Fruit fly (Drosophila melanogaster) whole organism, wandering third instar larva: ENCODE results near the gene Inx5.
A peak's percentile ranks its signal among the peaks of the same experiment; 100 is the strongest.

Experiments
- Abd-B ChIP-seq: fragments of >200 bp; optimal IDR thresholded peaks from 2 replicates; lab custom pipeline; 2017; ENCODE audit warnings: missing biosample characterization, missing genetic modification characterization
- CG32264 ChIP-seq: fragments of 200-800 bp; sonication (Bioruptor generic); optimal IDR thresholded peaks from 2 replicates; lab custom pipeline; 2016; ENCODE audit warnings: missing biosample characterization, missing genetic modification characterization
- CG9705 ChIP-seq: fragments of 200-800 bp; sonication (Bioruptor generic); optimal IDR thresholded peaks from 2 replicates; lab custom pipeline; 2018; ENCODE audit warnings: missing biosample characterization, mild to moderate bottlenecking, missing genetic modification characterization
- CrebA ChIP-seq: fragments of 200-800 bp; sonication (Bioruptor generic); optimal IDR thresholded peaks from 2 replicates; lab custom pipeline; 2016; ENCODE audit warnings: missing biosample characterization, mild to moderate bottlenecking, missing genetic modification characterization, borderline replicate concordance
- Dfd ChIP-seq: fragments of >200 bp; optimal IDR thresholded peaks from 2 replicates; lab custom pipeline; 2017; ENCODE audit warnings: missing biosample characterization, missing genetic modification characterization
- Dif ChIP-seq: fragments of 200-275, 200-300 bp; sonication (Bioruptor generic); optimal IDR thresholded peaks from 2 replicates; lab custom pipeline; 2018; ENCODE audit warnings: missing biosample characterization, missing genetic modification characterization; ENCODE audit not compliant: partially characterized antibody
- GATAd ChIP-seq: sonication (Bioruptor generic); optimal IDR thresholded peaks from 2 replicates; lab custom pipeline; 2016; ENCODE audit warnings: missing biosample characterization, missing genetic modification characterization
- HLH106 ChIP-seq: fragments of 200-800 bp; optimal IDR thresholded peaks from 3 replicates; lab custom pipeline; 2019; ENCODE audit warnings: missing biosample characterization, mild to moderate bottlenecking, missing genetic modification characterization, moderate library complexity
- Hnf4 ChIP-seq: fragments of 200-800 bp; sonication (Bioruptor generic); optimal IDR thresholded peaks from 2 replicates; lab custom pipeline; 2016; ENCODE audit warnings: missing biosample characterization, mild to moderate bottlenecking, missing genetic modification characterization
- Hr78 ChIP-seq: fragments of >200 bp; optimal IDR thresholded peaks from 2 replicates; lab custom pipeline; 2017; ENCODE audit warnings: missing biosample characterization, missing genetic modification characterization
- Hr83 ChIP-seq: fragments of 200-300 bp; sonication (Bioruptor generic); optimal IDR thresholded peaks from 2 replicates; lab custom pipeline; 2016; ENCODE audit warnings: missing biosample characterization, mild to moderate bottlenecking, missing genetic modification characterization, moderate library complexity; ENCODE audit not compliant: poor library complexity, severe bottlenecking
- Jra ChIP-seq: sonication (Bioruptor generic); optimal IDR thresholded peaks from 2 replicates; lab custom pipeline; 2016; ENCODE audit warnings: missing biosample characterization, missing genetic modification characterization
- Mio ChIP-seq: sonication (Bioruptor generic); optimal IDR thresholded peaks from 2 replicates; lab custom pipeline; 2016; ENCODE audit warnings: missing biosample characterization, missing genetic modification characterization
- Myc ChIP-seq: fragments of >200 bp; optimal IDR thresholded peaks from 2 replicates; lab custom pipeline; 2017
- N ChIP-seq: fragments of >200 bp; optimal IDR thresholded peaks from 2 replicates; lab custom pipeline; 2018; ENCODE audit warnings: missing biosample characterization, missing external identifiers, missing genetic modification characterization
- OdsH ChIP-seq: fragments of 200-800 bp; sonication (Bioruptor generic); optimal IDR thresholded peaks from 2 replicates; lab custom pipeline; 2016; ENCODE audit warnings: missing biosample characterization, mild to moderate bottlenecking, missing genetic modification characterization
- Rel ChIP-seq, 2 experiments: fragments of 200-800 bp; sonication (Bioruptor generic) in 1 of 2; optimal IDR thresholded peaks; 2 replicates in 1 of 2; 3 replicates in 1 of 2; lab custom pipeline; 2016 to 2019; ENCODE audit warnings: mild to moderate bottlenecking in 2 of 2, missing biosample characterization in 2 of 2, missing genetic modification characterization in 2 of 2, moderate library complexity in 1 of 2
- Sp1 ChIP-seq: fragments of 200-800 bp; sonication (Bioruptor generic); optimal IDR thresholded peaks from 3 replicates; lab custom pipeline; 2019; ENCODE audit warnings: missing biosample characterization, mild to moderate bottlenecking, missing genetic modification characterization, moderate library complexity
- Vsx2 ChIP-seq: fragments of 200-300, 225-300 bp; sonication (Bioruptor generic); optimal IDR thresholded peaks from 2 replicates; lab custom pipeline; 2018; ENCODE audit warnings: missing biosample characterization, missing genetic modification characterization; ENCODE audit not compliant: partially characterized antibody
- br ChIP-seq: fragments of 200-800 bp; sonication (Bioruptor generic); optimal IDR thresholded peaks from 2 replicates; lab custom pipeline; 2016; ENCODE audit warnings: missing biosample characterization, missing genetic modification characterization
- brk ChIP-seq: fragments of 200-800 bp; sonication (Bioruptor generic); optimal IDR thresholded peaks from 2 replicates; lab custom pipeline; 2016; ENCODE audit warnings: missing biosample characterization, mild to moderate bottlenecking, missing genetic modification characterization
- dl ChIP-seq, 2 experiments: fragments of 175-275, 200-275 bp in 1 of 2; fragments of 200-275 bp in 1 of 2; sonication (Bioruptor generic); optimal IDR thresholded peaks; lab custom pipeline; 2018; ENCODE audit warnings: mild to moderate bottlenecking in 2 of 2, missing biosample characterization in 2 of 2, missing genetic modification characterization in 2 of 2, moderate library complexity in 2 of 2; ENCODE audit not compliant: partially characterized antibody in 2 of 2, insufficient read depth in 1 of 2
- dmrt93B ChIP-seq: fragments of 200-800 bp; sonication (Bioruptor generic); optimal IDR thresholded peaks from 2 replicates; lab custom pipeline; 2018; ENCODE audit warnings: missing biosample characterization, mild to moderate bottlenecking, missing genetic modification characterization
- dsf ChIP-seq: sonication (Bioruptor generic); optimal IDR thresholded peaks from 2 replicates; lab custom pipeline; 2016; ENCODE audit warnings: missing biosample characterization, missing genetic modification characterization, borderline replicate concordance
- ey ChIP-seq: fragments of 200-800 bp; sonication (Bioruptor generic); optimal IDR thresholded peaks from 2 replicates; lab custom pipeline; 2016; ENCODE audit warnings: missing biosample characterization, missing genetic modification characterization
- foxo ChIP-seq, 2 experiments: fragments of 200-800 bp; sonication (Bioruptor generic); optimal IDR thresholded peaks; 2 replicates in 1 of 2; 3 replicates in 1 of 2; lab custom pipeline; 2016 to 2017; ENCODE audit warnings: missing biosample characterization in 2 of 2, missing genetic modification characterization in 2 of 2
- fru ChIP-seq: fragments of 200-800 bp; sonication (Bioruptor generic); optimal IDR thresholded peaks from 3 replicates; lab custom pipeline; 2016; ENCODE audit warnings: missing biosample characterization, mild to moderate bottlenecking, missing genetic modification characterization
- h ChIP-seq: fragments of 200-800 bp; sonication (Bioruptor generic); optimal IDR thresholded peaks from 3 replicates; lab custom pipeline; 2016; ENCODE audit warnings: missing biosample characterization, mild to moderate bottlenecking, missing genetic modification characterization
- jim ChIP-seq: fragments of 175-275, 200-325 bp; sonication (Bioruptor generic); optimal IDR thresholded peaks from 2 replicates; lab custom pipeline; 2016; ENCODE audit warnings: missing biosample characterization, mild to moderate bottlenecking, missing genetic modification characterization
- lola ChIP-seq: fragments of >200 bp; optimal IDR thresholded peaks from 2 replicates; lab custom pipeline; 2017; ENCODE audit warnings: missing biosample characterization, missing genetic modification characterization
- pan ChIP-seq: fragments of >200 bp; optimal IDR thresholded peaks from 2 replicates; lab custom pipeline; 2017
- psq ChIP-seq: fragments of 200-800 bp; sonication (Bioruptor generic); optimal IDR thresholded peaks from 3 replicates; lab custom pipeline; 2017; ENCODE audit warnings: missing biosample characterization, mild to moderate bottlenecking, missing genetic modification characterization, moderate library complexity
- rgr ChIP-seq: fragments of 200-800 bp; sonication (Bioruptor generic); optimal IDR thresholded peaks from 3 replicates; lab custom pipeline; 2016; ENCODE audit warnings: missing biosample characterization, mild to moderate bottlenecking, missing genetic modification characterization
- sage ChIP-seq: fragments of 200-800 bp; sonication (Bioruptor generic); optimal IDR thresholded peaks from 2 replicates; lab custom pipeline; 2016; ENCODE audit warnings: missing biosample characterization, mild to moderate bottlenecking, missing genetic modification characterization
- sv ChIP-seq: fragments of 200-800 bp; sonication (Bioruptor generic); optimal IDR thresholded peaks from 3 replicates; lab custom pipeline; 2016; ENCODE audit warnings: missing biosample characterization, missing genetic modification characterization
- tai ChIP-seq: sonication (Bioruptor generic); optimal IDR thresholded peaks from 2 replicates; lab custom pipeline; 2016; ENCODE audit warnings: missing biosample characterization, missing genetic modification characterization
- usp ChIP-seq: fragments of >200 bp; optimal IDR thresholded peaks from 2 replicates; lab custom pipeline; 2017; ENCODE audit warnings: missing biosample characterization, missing genetic modification characterization
- woc ChIP-seq: sonication (Bioruptor generic); optimal IDR thresholded peaks from 2 replicates; lab custom pipeline; 2016; ENCODE audit warnings: missing biosample characterization, mild to moderate bottlenecking, missing genetic modification characterization

The Inx5 gene

dm6 chrX:19154998-19155397 is 15.7 kb downstream of the Inx5 start:
- peak; percentile 78 for TF ChIP-seq dmrt93B (GFP tag; lab: Kevin White, UChicago)
- TF ChIP-seq Sp1 = peak; percentile 86
- no peak for TF ChIP-seq usp (GFP tag; lab: Kevin White, UChicago)
- TF ChIP-seq Jra (GFP tag; lab: Kevin White, UChicago) = peak; percentile 69
- TF ChIP-seq Vsx2 (GFP tag; lab: Kevin White, UChicago) = no peak
- TF ChIP-seq lola (GFP tag; lab: Kevin White, UChicago) = no peak
- TF ChIP-seq Hnf4 = peak; percentile 83
- no peak for TF ChIP-seq GATAd (GFP tag; lab: Kevin White, UChicago)
- peak; percentile 73 for TF ChIP-seq sv
- peak; percentile 50 for TF ChIP-seq CG9705 (GFP tag; lab: Kevin White, UChicago)
- TF ChIP-seq brk (GFP tag; lab: Kevin White, UChicago) = peak; percentile 58
- peak; percentile 56 for TF ChIP-seq Rel (GFP tag; optimal IDR thresholded peaks at IDR 0.05; lab: Kevin White, UChicago)
- TF ChIP-seq Rel (tag; optimal IDR thresholded peaks at IDR 0.05; lab: Kevin White, UChicago) = peak; percentile 52
- no peak for TF ChIP-seq N (GFP tag; lab: Kevin White, UChicago)
- no peak for TF ChIP-seq dsf (GFP tag; lab: Kevin White, UChicago)
- TF ChIP-seq CG32264 (GFP tag; lab: Kevin White, UChicago) = peak; percentile 89
- TF ChIP-seq h (GFP tag; lab: Kevin White, UChicago) = peak; percentile 90
- no peak for TF ChIP-seq Hr83 (GFP tag; lab: Kevin White, UChicago)
- TF ChIP-seq sage (GFP tag; lab: Kevin White, UChicago) = peak; percentile 73
- peak; percentile 89 for TF ChIP-seq rgr
- peak; percentile 81 for TF ChIP-seq psq (GFP tag; lab: Kevin White, UChicago)
- no peak for TF ChIP-seq dl (GFP tag; optimal IDR thresholded peaks at IDR 0.05; lab: Kevin White, UChicago; ENCODE audit: insufficient read depth in 1 of 2, partially characterized antibody in 2 of 2)
- peak; percentile 57 for TF ChIP-seq tai (GFP tag; lab: Kevin White, UChicago)
- TF ChIP-seq fru (GFP tag; lab: Kevin White, UChicago) = peak; percentile 92
- TF ChIP-seq br (GFP tag; lab: Kevin White, UChicago) = peak; percentile 92
- TF ChIP-seq HLH106 = peak; percentile 89
- TF ChIP-seq CrebA (GFP tag; lab: Kevin White, UChicago) = no peak
- TF ChIP-seq OdsH (GFP tag; lab: Kevin White, UChicago) = peak; percentile 85
- TF ChIP-seq ey (GFP tag; lab: Kevin White, UChicago) = peak; percentile 90
- peak; percentile 70 to 89 for TF ChIP-seq foxo (GFP tag; optimal IDR thresholded peaks at IDR 0.05; lab: Kevin White, UChicago)
- no peak for TF ChIP-seq jim (GFP tag; lab: Kevin White, UChicago)
- TF ChIP-seq woc (GFP tag; lab: Kevin White, UChicago) = peak; percentile 81
- TF ChIP-seq Abd-B (GFP tag; lab: Kevin White, UChicago) = no peak
- no peak for TF ChIP-seq Dfd (GFP tag; lab: Kevin White, UChicago)
- TF ChIP-seq pan (lab: Kevin White, UChicago) = no peak
- no peak for TF ChIP-seq Myc
- TF ChIP-seq Mio (GFP tag; lab: Kevin White, UChicago) = peak; percentile 5
- no peak for TF ChIP-seq Dif
- TF ChIP-seq Hr78 = no peak

- TF ChIP-seq CG9705 (GFP tag; lab: Kevin White, UChicago) (no peak), Mio (GFP tag; lab: Kevin White, UChicago) (no peak), br (GFP tag; lab: Kevin White, UChicago) (no peak), jim (GFP tag; lab: Kevin White, UChicago) (no peak), Vsx2 (GFP tag; lab: Kevin White, UChicago) (no peak), foxo (GFP tag; optimal IDR thresholded peaks at IDR 0.05; lab: Kevin White, UChicago) (no peak), fru (GFP tag; lab: Kevin White, UChicago) (no peak), Jra (GFP tag; lab: Kevin White, UChicago) (no peak), pan (lab: Kevin White, UChicago) (no peak), Sp1 (no peak), dmrt93B (GFP tag; lab: Kevin White, UChicago) (no peak), h (GFP tag; lab: Kevin White, UChicago) (no peak), HLH106 (no peak)
- TF ChIP-seq, all 38 proteins: peak for 0
Observed at dm6 chrX:19154249-19154648, 16.4 kb downstream of the Inx5 start.
